Fruit fly (Drosophila melanogaster): ENCODE measurements around the gene CG7330.

The CG7330 gene

DNA sequence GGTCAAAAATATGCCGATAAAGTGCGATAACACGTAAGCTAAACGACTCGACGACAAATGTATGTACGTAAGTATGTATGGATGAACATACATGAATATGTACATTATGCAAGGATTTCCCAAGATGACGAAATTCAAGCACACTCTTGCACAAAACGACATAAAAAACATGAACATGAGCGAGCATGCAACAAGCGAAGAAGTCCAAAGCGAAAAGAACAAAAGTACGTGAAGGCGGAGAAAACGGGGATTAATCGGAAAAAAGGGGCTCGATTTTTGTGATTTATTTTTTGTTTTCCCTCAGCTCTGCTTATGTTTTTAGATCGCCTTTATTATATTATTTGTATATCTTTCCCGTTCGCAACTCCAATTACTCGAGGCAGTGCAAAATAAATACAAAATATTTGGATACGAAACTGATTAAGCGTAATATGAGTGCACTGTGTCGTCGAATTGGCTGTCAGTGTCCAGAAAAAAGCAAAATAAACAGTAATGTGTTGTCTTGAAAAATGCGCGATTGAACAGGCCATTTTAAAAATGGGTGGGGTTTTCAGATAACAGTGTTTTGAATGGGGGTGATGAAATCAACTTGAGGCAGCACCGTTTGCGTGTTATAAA lies 38.9 kb downstream of the CG7330 start:
- peak; percentile 94 for TF ChIP-seq p53 (GFP tag; optimal IDR thresholded peaks at IDR 0.05)
- TF ChIP-seq ci (GFP tag; IDR thresholded peaks at IDR 0.05): 0 out of 3 replicates have a peak, but pooled peaks have one; percentile 9
- no peak for TF ChIP-seq CG3726 (GFP tag; IDR thresholded peaks at IDR 0.05)
- peak; percentile 2 for TF ChIP-seq sqz (GFP tag; optimal IDR thresholded peaks at IDR 0.05)
- 0 out of 3 replicates have a peak, but pooled peaks have one; percentile 32 for TF ChIP-seq CG2199 (GFP tag; IDR thresholded peaks at IDR 0.05)
- no peak for TF ChIP-seq tup (GFP tag; optimal IDR thresholded peaks at IDR 0.05)

DNA sequence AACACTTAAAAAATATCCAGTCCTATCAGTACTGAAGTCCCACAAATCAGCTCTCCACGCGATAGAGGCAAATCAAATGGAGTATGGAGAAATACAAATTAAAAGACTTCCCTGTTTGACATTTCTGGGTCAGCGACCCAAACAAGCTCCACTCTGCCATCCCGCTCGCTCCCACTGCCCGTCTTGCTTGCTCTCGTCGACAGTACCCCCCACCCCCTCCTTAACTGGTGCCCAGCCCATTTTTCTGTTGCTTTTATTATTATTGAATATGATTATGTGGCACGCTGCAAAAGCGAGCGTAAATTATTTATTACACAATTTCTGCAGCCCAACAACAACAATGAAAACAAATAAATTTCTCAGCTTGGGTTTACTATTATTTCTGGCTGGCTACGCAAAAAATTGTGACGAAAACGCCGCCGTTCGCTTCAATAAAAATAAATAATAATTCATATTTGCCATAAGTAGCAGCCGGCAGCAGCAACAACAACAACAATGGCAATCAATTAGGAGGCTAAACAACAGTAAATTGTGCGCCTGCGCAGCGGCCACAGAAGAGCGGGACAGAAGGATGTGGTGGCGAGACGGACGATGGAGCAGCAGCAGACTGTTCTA lies 39.9 kb downstream of the CG7330 start:
- TF ChIP-seq CG10543 (GFP tag; optimal IDR thresholded peaks at IDR 0.05) (no peak), Hr78 (GFP tag; optimal IDR thresholded peaks at IDR 0.05) (peak in 1 of 2 experiments; percentile 30), Med (GFP tag) (peak; percentile 67), CG4360 (GFP tag; IDR thresholded peaks at IDR 0.05) (peak; percentile 78), chinmo (GFP tag; IDR thresholded peaks at IDR 0.05; ENCODE audit: partially characterized antibody) (no peak), Ets65A (GFP tag) (peak; percentile 75), ewg (GFP tag; optimal IDR thresholded peaks at IDR 0.05) (peak; percentile 67), cad (GFP tag; optimal IDR thresholded peaks at IDR 0.05) (peak; percentile 38), ci (GFP tag; IDR thresholded peaks at IDR 0.05) (peak; percentile 25; the same call in 1 of the 3 replicates), crol (GFP tag; IDR thresholded peaks at IDR 0.05) (peak; percentile 61; the same call in 1 of the 2 replicates), CG3838 (GFP tag; optimal IDR thresholded peaks at IDR 0.05) (no peak), sqz (GFP tag; optimal IDR thresholded peaks at IDR 0.05) (peak; percentile 14), sens (GFP tag) (peak; percentile 60), HLH54F (GFP tag; optimal IDR thresholded peaks at IDR 0.05) (no peak), chm (GFP tag; IDR thresholded peaks at IDR 0.05) (0 out of 2 replicates have a peak, but pooled peaks have one; percentile 33), CG2199 (GFP tag; IDR thresholded peaks at IDR 0.05) (peak; percentile 76; the same call in 2 of the 3 replicates), CG7987 (GFP tag; optimal IDR thresholded peaks at IDR 0.05) (no peak), CG9932 (GFP tag; IDR thresholded peaks at IDR 0.05) (no peak), stc (GFP tag; IDR thresholded peaks at IDR 0.05) (0 out of 2 replicates have a peak, but pooled peaks have one; percentile 27), CG1832 (GFP tag; optimal IDR thresholded peaks at IDR 0.05) (peak; percentile 48), vvl (GFP tag; IDR thresholded peaks at IDR 0.05) (peak; percentile 37), zen (tag; optimal IDR thresholded peaks at IDR 0.05) (peak; percentile 18), Pdp1 (GFP tag; optimal IDR thresholded peaks at IDR 0.05) (peak in 1 of 2 experiments; percentile 9)

DNA sequence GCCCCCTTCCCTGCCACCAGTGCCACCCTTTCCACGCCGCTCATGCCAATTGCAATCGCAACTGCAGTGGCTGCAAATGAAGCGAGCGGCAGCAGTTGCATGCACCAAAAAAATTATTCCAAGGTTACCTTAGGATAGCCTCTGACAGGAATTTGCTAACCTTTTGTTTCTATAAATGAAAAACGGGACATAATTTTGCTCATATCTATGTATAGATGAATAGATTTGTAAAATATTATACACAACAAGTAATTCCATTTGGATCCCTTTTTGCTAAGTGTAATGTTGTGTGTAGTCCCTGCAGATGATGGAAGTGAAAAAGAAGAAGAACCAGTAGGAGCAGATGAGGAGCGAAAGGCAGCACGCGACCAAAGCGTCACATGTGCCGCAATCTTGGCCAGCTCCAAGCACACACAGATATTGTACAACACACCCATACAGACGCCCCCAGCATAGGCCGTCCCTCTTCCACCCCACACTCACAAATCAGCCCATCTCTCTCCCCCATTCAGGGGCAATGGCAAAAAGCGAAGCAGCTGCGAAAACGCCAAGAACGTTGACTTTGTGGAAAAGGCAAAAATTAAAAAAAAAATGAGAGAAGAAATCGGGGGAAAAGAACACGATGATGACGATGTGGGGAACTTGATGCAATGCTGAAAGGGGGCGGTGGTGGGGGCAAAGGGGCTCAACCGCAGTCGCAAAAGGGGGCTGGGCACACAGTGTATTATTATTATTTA lies 41.9 kb downstream of the CG7330 start:
- TF ChIP-seq CHES-1-like (GFP tag; optimal IDR thresholded peaks at IDR 0.05) (no peak), ac (GFP tag; optimal IDR thresholded peaks at IDR 0.05) (no peak), gcm2 (GFP tag; optimal IDR thresholded peaks at IDR 0.05) (no peak), CG32532 (GFP tag; IDR thresholded peaks at IDR 0.05) (no peak), ap (GFP tag; IDR thresholded peaks at IDR 0.05) (no peak), mam (GFP tag; optimal IDR thresholded peaks at IDR 0.05) (no peak), Lim3 (GFP tag; IDR thresholded peaks at IDR 0.05) (no peak), CG3838 (GFP tag; optimal IDR thresholded peaks at IDR 0.05) (no peak), ash1 (GFP tag; optimal IDR thresholded peaks at IDR 0.05) (no peak), toy (GFP tag; IDR thresholded peaks at IDR 0.05) (no peak), CG11560 (tag; IDR thresholded peaks at IDR 0.05) (no peak), slp2 (GFP tag; optimal IDR thresholded peaks at IDR 0.05) (no peak), seq (GFP tag; IDR thresholded peaks at IDR 0.05) (no peak), lmd (GFP tag; IDR thresholded peaks at IDR 0.05) (no peak), trem (tag; optimal IDR thresholded peaks at IDR 0.05) (no peak), Med (GFP tag) (peak; percentile 60), CG9817 (tag; optimal IDR thresholded peaks at IDR 0.05) (no peak), az2 (GFP tag; optimal IDR thresholded peaks at IDR 0.05) (no peak), CG43689 (GFP tag; IDR thresholded peaks at IDR 0.05) (no peak), CG8765 (GFP tag; IDR thresholded peaks at IDR 0.05) (no peak), crol (GFP tag; IDR thresholded peaks at IDR 0.05) (peak; percentile 57), chif (GFP tag; optimal IDR thresholded peaks at IDR 0.05) (no peak), cas (GFP tag; IDR thresholded peaks at IDR 0.05) (no peak)

Data from whole organism, embryonic.